Fruit fly (Drosophila melanogaster) whole organism, embryonic: ENCODE measurements around the gene CG17572.

Source experiments
- CG11456 ChIP-seq: fragments of 200-800 bp; sonication (Bioruptor generic); IDR thresholded peaks from 3 replicates; pipeline ENCODE4 v1.3.6; 2022; ENCODE audit warnings: missing biosample characterization, missing genetic modification characterization
- CG11696 ChIP-seq: fragments of 200-800 bp; sonication (Bioruptor generic); IDR thresholded peaks from 2 replicates; pipeline ENCODE4 v1.3.6; 2022; ENCODE audit warnings: missing biosample characterization, missing genetic modification characterization
- CG15696 ChIP-seq: fragments of 200-800 bp; sonication (Bioruptor generic); optimal IDR thresholded peaks from 2 replicates; lab custom pipeline; 2019; ENCODE audit warnings: missing biosample characterization, mild to moderate bottlenecking, missing genetic modification characterization, moderate library complexity
- CG18764 ChIP-seq: fragments of 200-800 bp; sonication (Bioruptor generic); optimal IDR thresholded peaks from 3 replicates; lab custom pipeline; 2016; ENCODE audit warnings: missing biosample characterization, missing genetic modification characterization
- CG2120 ChIP-seq: fragments of 200-800 bp; sonication (Bioruptor generic); optimal IDR thresholded peaks from 3 replicates; lab custom pipeline; 2016; ENCODE audit warnings: missing biosample characterization, missing genetic modification characterization
- CG31365 ChIP-seq: fragments of 200-800 bp; sonication (Bioruptor generic); optimal IDR thresholded peaks from 2 replicates; lab custom pipeline; 2018; ENCODE audit warnings: missing biosample characterization, mild to moderate bottlenecking, missing genetic modification characterization
- CG4854 ChIP-seq: fragments of 200-800 bp; sonication (Bioruptor generic); optimal IDR thresholded peaks from 2 replicates; lab custom pipeline; 2016; ENCODE audit warnings: missing biosample characterization, missing genetic modification characterization, inconsistent platforms
- HHEX ChIP-seq: fragments of 200-800 bp; sonication (Bioruptor generic); optimal IDR thresholded peaks from 3 replicates; lab custom pipeline; 2017; ENCODE audit warnings: missing biosample characterization, mild to moderate bottlenecking, missing genetic modification characterization, missing genetic modification reagents
- NfI ChIP-seq: fragments of 200-800 bp; sonication (Bioruptor generic); optimal IDR thresholded peaks from 3 replicates; lab custom pipeline; 2018; ENCODE audit warnings: missing biosample characterization, mild to moderate bottlenecking, missing genetic modification characterization, moderate library complexity
- Six4 ChIP-seq: fragments of 200-800 bp; sonication (Bioruptor generic); optimal IDR thresholded peaks from 2 replicates; lab custom pipeline; 2016; ENCODE audit warnings: missing biosample characterization, missing genetic modification characterization
- abd-A ChIP-seq: fragments of 200-800 bp; sonication (Bioruptor generic); optimal IDR thresholded peaks from 3 replicates; lab custom pipeline; 2019; ENCODE audit warnings: missing biosample characterization, mild to moderate bottlenecking, missing genetic modification characterization, moderate library complexity
- gro ChIP-seq: fragments of 200-800 bp; sonication (Bioruptor generic); optimal IDR thresholded peaks from 2 replicates; lab custom pipeline; 2016; ENCODE audit warnings: missing biosample characterization, missing genetic modification characterization
- tgo ChIP-seq: fragments of 200-800 bp; sonication (Bioruptor generic); IDR thresholded peaks from 3 replicates; pipeline ENCODE4 v1.3.6; 2022; ENCODE audit warnings: missing biosample characterization, missing genetic modification characterization
- unc-4 ChIP-seq: fragments of 200-800 bp; sonication (Bioruptor generic); IDR thresholded peaks from 2 replicates; pipeline ENCODE4 v1.3.6; 2022; ENCODE audit warnings: missing biosample characterization, missing genetic modification characterization; ENCODE audit not compliant: partially characterized antibody

DNA sequence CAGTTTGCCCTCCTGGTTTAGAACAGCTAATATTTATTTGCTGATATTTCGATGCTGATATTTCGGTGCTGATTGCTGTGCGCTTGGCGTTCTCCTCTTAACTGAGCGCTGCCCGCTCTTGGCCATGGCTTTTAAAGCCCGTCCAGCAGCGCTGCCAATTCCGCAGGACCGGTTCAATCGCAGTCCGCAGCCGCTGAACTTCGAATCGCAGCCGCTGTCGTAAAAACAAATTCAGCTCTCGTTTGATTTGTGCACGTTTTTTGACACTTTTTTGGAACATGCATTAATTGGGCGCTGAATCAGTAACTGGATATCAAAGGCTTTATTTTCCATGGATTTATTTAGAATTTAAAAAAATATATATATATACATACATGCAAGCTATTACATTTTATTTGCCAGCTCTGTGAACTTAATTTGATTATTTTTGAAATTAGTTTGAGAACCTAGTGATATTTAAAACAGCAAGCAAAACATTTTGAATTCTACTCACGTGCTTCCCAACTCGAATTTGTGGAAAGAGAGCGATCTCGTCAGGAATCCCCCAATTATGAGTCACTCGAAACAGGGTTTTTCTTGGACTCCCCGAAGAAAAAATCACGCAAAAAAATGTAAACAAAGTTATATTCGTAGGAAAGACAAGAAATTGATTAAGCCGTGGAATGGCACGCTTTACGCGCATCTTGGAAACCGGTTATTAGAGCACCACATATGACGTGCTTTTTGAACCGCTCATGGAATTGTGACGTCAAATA, 46.4 kb upstream of the CG17572 start, which contains the start of gene Ddc:
- TF ChIP-seq tgo (GFP tag; lab: Robert Waterston, UW) = no peak; the same call in 2 of the 3 replicates
- no peak for TF ChIP-seq unc-4 (GFP tag; lab: Robert Waterston, UW)
- TF ChIP-seq CG18764 = no peak
- TF ChIP-seq CG31365 (tag; lab: Kevin White, UChicago) = no peak
- no peak for TF ChIP-seq abd-A (tag; lab: Kevin White, UChicago)
- TF ChIP-seq HHEX (GFP tag; lab: Kevin White, UChicago) = no peak
- TF ChIP-seq CG2120 (GFP tag; lab: Kevin White, UChicago) = no peak
- TF ChIP-seq Six4 (GFP tag; lab: Kevin White, UChicago) = no peak
- TF ChIP-seq gro (GFP tag; lab: Kevin White, UChicago) = no peak
- no peak for TF ChIP-seq CG15696 (tag; lab: Kevin White, UChicago)
- no peak for TF ChIP-seq NfI
- TF ChIP-seq CG4854 (GFP tag; lab: Kevin White, UChicago) = no peak
- no peak for TF ChIP-seq CG11456 (GFP tag; lab: Robert Waterston, UW)
- TF ChIP-seq CG11696 (GFP tag; lab: Robert Waterston, UW) = no peak
